Worm (Caenorhabditis elegans): ENCODE data around the gene Y17G9A.2.

DNA sequence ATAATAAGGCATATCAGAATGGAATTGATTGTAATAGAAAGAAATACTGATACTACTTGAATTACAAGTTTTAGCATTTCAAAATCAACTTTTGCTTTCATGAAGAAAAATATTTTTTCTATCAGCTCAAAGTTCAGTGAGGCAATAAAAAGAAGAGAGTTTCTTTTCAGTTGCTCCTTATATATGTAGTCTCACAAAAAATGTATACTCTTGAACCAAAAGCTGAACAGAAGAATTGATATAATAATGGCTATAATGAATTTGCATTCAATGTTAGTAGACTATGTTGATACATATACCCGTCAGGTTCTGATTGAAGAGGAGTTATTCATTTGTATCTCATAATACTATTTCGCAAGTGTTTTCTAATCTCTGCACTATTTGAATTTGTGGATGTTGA lies 18.5 kb upstream of the Y17G9A.2 start, which contains the start of gene str-174:
- no peak for TF ChIP-seq him-1 (tag; optimal IDR thresholded peaks at IDR 0.05)
- no peak for TF ChIP-seq W03F9.2 (tag; optimal IDR thresholded peaks at IDR 0.05)
- no peak for TF ChIP-seq dao-5 (tag; optimal IDR thresholded peaks at IDR 0.05)
